Worm (Caenorhabditis elegans) whole organism, L2 larva: ENCODE measurements around the gene ZC449.2.
A peak's percentile ranks its signal among the peaks of the same experiment; 100 is the strongest.

Experiments used
- C34F6.9 ChIP-seq: fragments of 150-350 bp; optimal IDR thresholded peaks from 2 replicates; lab custom pipeline; 2014; ENCODE audit warnings: missing biosample characterization, missing genetic modification characterization
- R02D3.7 ChIP-seq: fragments of 150-350 bp; optimal IDR thresholded peaks from 2 replicates; lab custom pipeline; 2014; ENCODE audit warnings: missing biosample characterization, missing genetic modification characterization
- Y55F3AM.14 ChIP-seq: fragments of 200-800 bp; sonication (Bioruptor generic); optimal IDR thresholded peaks from 2 replicates; lab custom pipeline; 2018; ENCODE audit warnings: mild to moderate bottlenecking, missing genetic modification characterization, missing compliant biosample characterization
- ZK546.5 ChIP-seq: sonication (generic microtip); optimal IDR thresholded peaks from 2 replicates; lab custom pipeline; 2017; ENCODE audit warnings: missing biosample characterization, missing genetic modification characterization
- alr-1 ChIP-seq: fragments of 150-350 bp; optimal IDR thresholded peaks from 2 replicates; lab custom pipeline; 2014; ENCODE audit warnings: missing biosample characterization, missing genetic modification characterization
- aly-2 ChIP-seq: fragments of 150-350 bp; optimal IDR thresholded peaks from 2 replicates; lab custom pipeline; 2014; ENCODE audit warnings: missing biosample characterization, missing genetic modification characterization
- ama-1 ChIP-seq: fragments of 150-350 bp; optimal IDR thresholded peaks from 2 replicates; lab custom pipeline; 2018; ENCODE audit warnings: inconsistent platforms
- blmp-1 ChIP-seq: sonication (generic microtip); optimal IDR thresholded peaks from 2 replicates; lab custom pipeline; 2017; ENCODE audit warnings: missing genetic modification characterization, mild to moderate bottlenecking, missing compliant biosample characterization, antibody characterized with exemption, moderate library complexity; ENCODE audit not compliant: insufficient read depth
- ceh-16 ChIP-seq: fragments of 150-350 bp; optimal IDR thresholded peaks from 2 replicates; lab custom pipeline; 2014; ENCODE audit warnings: missing biosample characterization, missing genetic modification characterization
- ceh-82 ChIP-seq: fragments of 150-350 bp; optimal IDR thresholded peaks from 2 replicates; lab custom pipeline; 2014; ENCODE audit warnings: missing biosample characterization, missing genetic modification characterization
- crh-2 ChIP-seq: sonication (generic microtip); optimal IDR thresholded peaks from 2 replicates; lab custom pipeline; 2017; ENCODE audit warnings: missing biosample characterization, missing genetic modification characterization
- dmd-4 ChIP-seq: sonication (generic microtip); optimal IDR thresholded peaks from 2 replicates; lab custom pipeline; 2017; ENCODE audit warnings: missing biosample characterization, missing genetic modification characterization
- elt-1 ChIP-seq: fragments of 150-350 bp; optimal IDR thresholded peaks from 2 replicates; lab custom pipeline; 2014; ENCODE audit warnings: missing biosample characterization, missing genetic modification characterization
- gmeb-1 ChIP-seq: fragments of 150-350 bp; optimal IDR thresholded peaks from 2 replicates; lab custom pipeline; 2014; ENCODE audit warnings: missing biosample characterization, missing genetic modification characterization
- lin-11 ChIP-seq: fragments of 150-350 bp; sonication (generic microtip); optimal IDR thresholded peaks from 2 replicates; lab custom pipeline; 2014; ENCODE audit warnings: missing biosample characterization, missing genetic modification characterization, inconsistent platforms, mixed read lengths
- lin-13 ChIP-seq: fragments of 150-350 bp; optimal IDR thresholded peaks from 2 replicates; lab custom pipeline; 2014; ENCODE audit warnings: missing biosample characterization, missing genetic modification reagents, missing genetic modification characterization
- lsy-2 ChIP-seq, 2 experiments: fragments of 150-350 bp in 1 of 2; sonication (generic microtip) in 1 of 2; optimal IDR thresholded peaks; 2 replicates each; lab custom pipeline; 2014 to 2017; ENCODE audit warnings: missing biosample characterization in 2 of 2, missing genetic modification characterization in 2 of 2
- mab-5 ChIP-seq: fragments of 150-350 bp; optimal IDR thresholded peaks from 2 replicates; lab custom pipeline; 2014; ENCODE audit warnings: missing biosample characterization, missing genetic modification characterization
- mbf-1 ChIP-seq: sonication (generic microtip); optimal IDR thresholded peaks from 2 replicates; lab custom pipeline; 2017; ENCODE audit warnings: missing biosample characterization, missing genetic modification characterization
- nhr-12 ChIP-seq: fragments of 150-350 bp; optimal IDR thresholded peaks from 2 replicates; lab custom pipeline; 2014; ENCODE audit warnings: missing biosample characterization, missing genetic modification characterization
- nhr-129 ChIP-seq: fragments of 150-350 bp; optimal IDR thresholded peaks from 2 replicates; lab custom pipeline; 2014; ENCODE audit warnings: missing biosample characterization, missing genetic modification characterization
- nhr-21 ChIP-seq: fragments of 150-350 bp; optimal IDR thresholded peaks from 2 replicates; lab custom pipeline; 2014; ENCODE audit warnings: missing biosample characterization, missing genetic modification characterization
- nhr-23 ChIP-seq: fragments of 150-350 bp; optimal IDR thresholded peaks from 2 replicates; lab custom pipeline; 2014; ENCODE audit warnings: missing biosample characterization, missing genetic modification reagents, missing genetic modification characterization
- nhr-237 ChIP-seq: fragments of 150-350 bp; optimal IDR thresholded peaks from 2 replicates; lab custom pipeline; 2014; ENCODE audit warnings: missing biosample characterization, missing genetic modification characterization
- nhr-77 ChIP-seq: fragments of 150-350 bp; optimal IDR thresholded peaks from 2 replicates; lab custom pipeline; 2014; ENCODE audit warnings: missing biosample characterization, missing genetic modification characterization
- peb-1 ChIP-seq: fragments of 150-350 bp; optimal IDR thresholded peaks from 2 replicates; lab custom pipeline; 2014; ENCODE audit warnings: missing biosample characterization, missing genetic modification characterization
- skn-1 ChIP-seq: sonication (generic microtip); optimal IDR thresholded peaks from 2 replicates; lab custom pipeline; 2017; ENCODE audit warnings: missing biosample characterization, missing genetic modification characterization
- sma-3 ChIP-seq: sonication (generic microtip); optimal IDR thresholded peaks from 2 replicates; lab custom pipeline; 2016; ENCODE audit warnings: missing genetic modification reagents, missing genetic modification characterization, missing compliant biosample characterization
- sma-9 ChIP-seq, 2 experiments: fragments of 150-350 bp in 1 of 2; sonication (generic microtip) in 1 of 2; optimal IDR thresholded peaks; 2 replicates each; lab custom pipeline; 2014 to 2016; ENCODE audit warnings: missing genetic modification characterization in 2 of 2, mild to moderate bottlenecking in 1 of 2, missing biosample characterization in 1 of 2, missing compliant biosample characterization in 1 of 2, missing genetic modification reagents in 1 of 2, moderate library complexity in 1 of 2
- snpc-4 ChIP-seq: fragments of 150-350 bp; optimal IDR thresholded peaks from 2 replicates; lab custom pipeline; 2014; ENCODE audit warnings: missing biosample characterization, missing genetic modification characterization
- unc-39 ChIP-seq: fragments of 150-350 bp; optimal IDR thresholded peaks from 2 replicates; lab custom pipeline; 2014; ENCODE audit warnings: missing biosample characterization, missing genetic modification characterization
- unc-55 ChIP-seq: fragments of 150-350 bp; sonication (generic microtip); optimal IDR thresholded peaks from 3 replicates; lab custom pipeline; 2014; ENCODE audit warnings: missing biosample characterization, missing genetic modification reagents, missing genetic modification characterization
- unc-62 ChIP-seq: fragments of 150-350 bp; optimal IDR thresholded peaks from 2 replicates; lab custom pipeline; 2014; ENCODE audit warnings: missing biosample characterization, missing genetic modification reagents, missing genetic modification characterization
- zag-1 ChIP-seq: fragments of 150-350 bp; optimal IDR thresholded peaks from 2 replicates; lab custom pipeline; 2014; ENCODE audit warnings: missing biosample characterization, missing genetic modification characterization
- ztf-11 ChIP-seq: sonication (generic microtip); optimal IDR thresholded peaks from 2 replicates; lab custom pipeline; 2017; ENCODE audit warnings: missing biosample characterization, missing genetic modification characterization

ZC449.2 gene

ce11 chrX:5063750-5064652 is 42.9 kb downstream of the ZC449.2 start, which contains the start of gene C24H10.2 (continued):
- TF ChIP-seq nhr-77 (tag; lab: Kevin White, UChicago) (no peak), gmeb-1 (peak; percentile 41), peb-1 (no peak), unc-62 (GFP tag; lab: Kevin White, UChicago) (no peak), nhr-237 (tag; lab: Kevin White, UChicago) (no peak), ceh-16 (tag; lab: Kevin White, UChicago) (no peak), aly-2 (tag; lab: Kevin White, UChicago) (no peak), unc-55 (peak; percentile 52), Y55F3AM.14 (GFP tag; lab: Kevin White, UChicago) (peak; percentile 2), blmp-1 (tag; lab: Kevin White, UChicago) (no peak), nhr-12 (no peak), ceh-82 (tag; lab: Kevin White, UChicago) (no peak), nhr-21 (no peak), ama-1 (lab: Kevin White, UChicago) (no peak), snpc-4 (tag; lab: Kevin White, UChicago) (no peak), lin-11 (tag; lab: Kevin White, UChicago) (no peak), R02D3.7 (tag; lab: Kevin White, UChicago) (no peak), elt-1 (no peak), mab-5 (tag; lab: Kevin White, UChicago) (no peak), nhr-23 (tag; lab: Kevin White, UChicago) (no peak), alr-1 (tag; lab: Kevin White, UChicago) (no peak), lsy-2 (tag; optimal IDR thresholded peaks at IDR 0.05; lab: Kevin White, UChicago) (peak in 1 of 2 experiments; percentile 31), lin-13 (GFP tag; lab: Kevin White, UChicago) (no peak)

- no peak for TF ChIP-seq alr-1 (tag; lab: Kevin White, UChicago)
- no peak for TF ChIP-seq ZK546.5
- no peak for TF ChIP-seq zag-1 (tag; lab: Kevin White, UChicago)
- no peak for TF ChIP-seq mbf-1 (tag; lab: Kevin White, UChicago)
- no peak for TF ChIP-seq mab-5 (tag; lab: Kevin White, UChicago)
- no peak for TF ChIP-seq Y55F3AM.14 (GFP tag; lab: Kevin White, UChicago)
- TF ChIP-seq lin-11 (tag; lab: Kevin White, UChicago) = no peak
- TF ChIP-seq nhr-77 (tag; lab: Kevin White, UChicago) = no peak
- no peak for TF ChIP-seq nhr-129 (tag; lab: Kevin White, UChicago)
Observed at ce11 chrX:5066570-5066969, 45.5 kb downstream of the ZC449.2 start.

ce11 chrX:5067796-5068195 is 46.7 kb downstream of the ZC449.2 start, which contains the start of gene clc-7:
Gene clc-7, plus strand, starts transcription at chrX:5068096.
- TF ChIP-seq ztf-11 (tag; lab: Kevin White, UChicago) (no peak), aly-2 (tag; lab: Kevin White, UChicago) (no peak), snpc-4 (tag; lab: Kevin White, UChicago) (no peak), alr-1 (tag; lab: Kevin White, UChicago) (no peak), sma-9 (GFP tag; optimal IDR thresholded peaks at IDR 0.05; lab: Kevin White, UChicago) (no peak), sma-9 (tag; optimal IDR thresholded peaks at IDR 0.05; lab: Kevin White, UChicago) (no peak), C34F6.9 (tag; lab: Kevin White, UChicago) (no peak), crh-2 (tag; lab: Kevin White, UChicago) (no peak), unc-39 (tag; lab: Kevin White, UChicago) (no peak), nhr-21 (no peak), skn-1 (no peak), dmd-4 (no peak), sma-3 (GFP tag; lab: Kevin White, UChicago) (no peak), nhr-129 (tag; lab: Kevin White, UChicago) (no peak), nhr-237 (tag; lab: Kevin White, UChicago) (no peak), elt-1 (no peak), lsy-2 (tag; optimal IDR thresholded peaks at IDR 0.05; lab: Kevin White, UChicago) (no peak), zag-1 (tag; lab: Kevin White, UChicago) (no peak)
- TF ChIP-seq, all 48 proteins: peak for 0
